Worm (Caenorhabditis elegans) whole organism, L3 larva: ENCODE measurements around the gene T28D6.4.

Source experiments
- ceh-9 ChIP-seq: sonication (generic microtip); optimal IDR thresholded peaks from 2 replicates; lab custom pipeline; 2018; ENCODE audit warnings: missing biosample characterization, missing genetic modification characterization
- nhr-28 ChIP-seq: fragments of 150-350 bp; optimal IDR thresholded peaks from 2 replicates; lab custom pipeline; 2014; ENCODE audit warnings: missing biosample characterization, missing genetic modification characterization
- unc-39 ChIP-seq: sonication (generic microtip); optimal IDR thresholded peaks from 4 replicates; lab custom pipeline; 2017; ENCODE audit warnings: missing biosample characterization, missing genetic modification characterization
- unc-62 ChIP-seq: fragments of 150-350 bp; sonication (generic microtip); optimal IDR thresholded peaks from 4 replicates; lab custom pipeline; 2014; ENCODE audit warnings: missing biosample characterization, missing genetic modification reagents, missing genetic modification characterization
- ztf-11 ChIP-seq: fragments of 150-350 bp; optimal IDR thresholded peaks from 2 replicates; lab custom pipeline; 2014; ENCODE audit warnings: missing biosample characterization, missing genetic modification characterization

DNA sequence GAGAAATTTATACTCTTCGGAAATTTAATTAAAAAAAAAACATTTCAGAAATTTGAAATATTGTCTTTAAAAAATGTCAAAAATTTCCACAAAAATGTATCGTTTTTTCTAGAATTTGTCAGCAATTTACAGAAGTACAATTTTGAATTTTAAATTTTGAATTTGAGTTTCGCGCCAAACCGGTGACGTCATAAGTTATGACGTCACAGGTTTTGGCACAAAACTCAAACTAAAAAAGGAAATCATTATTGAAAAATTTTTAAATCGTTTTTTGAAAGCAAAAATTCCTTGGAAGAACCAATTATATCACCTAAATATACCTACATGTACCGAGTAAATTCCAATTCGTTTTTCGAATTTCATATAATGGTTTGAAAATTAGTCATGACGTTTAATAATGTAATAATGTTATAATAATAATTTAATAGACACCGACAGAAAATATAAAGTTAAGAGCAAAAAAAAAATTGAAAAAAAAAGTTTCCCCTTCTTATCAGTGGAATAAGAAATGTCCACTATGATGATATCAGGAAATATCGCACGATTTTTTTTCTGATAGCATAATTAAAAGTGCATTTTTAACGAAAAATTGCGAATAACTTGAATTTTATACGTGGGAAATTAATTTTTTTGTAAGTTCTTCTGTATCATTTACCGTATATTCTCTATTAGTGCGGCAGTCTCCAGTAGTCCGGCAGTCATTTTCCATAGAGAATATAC, 10.0 kb upstream of the T28D6.4 start:
- no peak for TF ChIP-seq unc-62 (GFP tag; lab: Kevin White, UChicago)
- no peak for TF ChIP-seq nhr-28 (tag; lab: Kevin White, UChicago)
- no peak for TF ChIP-seq ceh-9 (tag; lab: Kevin White, UChicago)
- no peak for TF ChIP-seq ztf-11
- TF ChIP-seq unc-39 (tag; lab: Kevin White, UChicago): no peak
